Worm (Caenorhabditis elegans): ENCODE measurements around the gene asd-1.

DNA sequence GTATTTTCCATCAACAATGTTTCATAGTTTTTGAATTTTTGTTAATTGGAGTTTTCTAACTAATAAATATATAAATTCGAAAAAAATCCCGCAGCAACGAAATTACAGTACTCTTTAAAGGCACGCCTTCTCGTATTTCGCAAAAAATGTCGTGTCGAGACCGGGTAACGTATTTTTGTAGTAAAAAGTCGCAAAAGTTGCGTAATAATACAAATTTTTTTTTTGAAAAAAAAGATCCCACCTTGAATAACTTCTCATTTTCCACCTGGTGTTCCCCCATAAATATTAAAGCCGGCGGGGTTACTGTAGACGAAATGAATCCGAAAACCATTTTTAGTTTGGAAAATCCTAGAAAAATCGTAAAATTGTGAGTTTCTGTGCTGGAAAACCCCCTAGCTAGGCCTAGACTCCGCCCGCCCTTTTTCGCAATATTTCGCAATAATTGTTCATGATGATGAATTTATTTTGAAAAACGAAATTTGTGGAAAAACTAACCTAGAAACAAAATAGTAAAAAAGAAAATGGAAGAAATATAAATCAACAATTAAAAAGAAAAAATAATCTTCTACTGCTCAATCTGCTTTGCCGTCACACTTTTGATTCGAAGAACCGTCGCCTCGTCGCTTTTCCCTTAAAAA is 45.3 kb downstream of the asd-1 start, which contains the start of gene F43C1.7:
- no peak for TF ChIP-seq zag-1 (tag; optimal IDR thresholded peaks at IDR 0.05)
- TF ChIP-seq nhr-11 (tag; optimal IDR thresholded peaks at IDR 0.05): no peak
- no peak for TF ChIP-seq mdt-29 (GFP tag; IDR thresholded peaks at IDR 0.05)
- no peak for TF ChIP-seq ceh-20 (GFP tag; IDR thresholded peaks at IDR 0.05)
- no peak for TF ChIP-seq lin-15B (tag; optimal IDR thresholded peaks at IDR 0.05)
- no peak for TF ChIP-seq skn-1 (tag; optimal IDR thresholded peaks at IDR 0.05)
- TF ChIP-seq Y5F2A.4 (GFP tag; optimal IDR thresholded peaks at IDR 0.05): no peak
- no peak for TF ChIP-seq aha-1 (tag)
- no peak for TF ChIP-seq ama-1 (optimal IDR thresholded peaks at IDR 0.05)
- TF ChIP-seq arid-1 (GFP tag; conservative IDR thresholded peaks at IDR 0.05): no peak
- TF ChIP-seq ztf-11 (tag; optimal IDR thresholded peaks at IDR 0.05): no peak
- no peak for TF ChIP-seq lin-13 (GFP tag; optimal IDR thresholded peaks at IDR 0.05)
